Worm (Caenorhabditis elegans) whole organism, L1 larva: ENCODE measurements around the gene msp-113.

ENCODE experiments used
- F16B12.6 ChIP-seq: fragments of 150-350 bp; optimal IDR thresholded peaks from 2 replicates; lab custom pipeline; 2014; ENCODE audit warnings: missing biosample characterization, missing genetic modification characterization
- blmp-1 ChIP-seq: fragments of 150-350 bp; optimal IDR thresholded peaks from 2 replicates; lab custom pipeline; 2014; ENCODE audit warnings: missing biosample characterization, missing genetic modification characterization
- ceh-8 ChIP-seq: fragments of 200-800 bp; sonication (Bioruptor generic); optimal IDR thresholded peaks from 2 replicates; lab custom pipeline; 2018; ENCODE audit warnings: mild to moderate bottlenecking, missing genetic modification characterization, moderate library complexity, missing compliant biosample characterization
- ceh-82 ChIP-seq, 3 experiments: fragments of 150-350 bp in 1 of 3; sonication (generic microtip) in 2 of 3; optimal IDR thresholded peaks; 2 replicates each; lab custom pipeline; 2014 to 2017; ENCODE audit warnings: missing biosample characterization in 3 of 3, missing genetic modification characterization in 3 of 3
- ceh-88 ChIP-seq: fragments of 200-800 bp; sonication (Bioruptor generic); IDR thresholded peaks from 2 replicates; pipeline ENCODE4 v1.3.6; 2022; ENCODE audit warnings: missing genetic modification characterization, missing compliant biosample characterization
- ceh-90 ChIP-seq: sonication (generic microtip); optimal IDR thresholded peaks from 2 replicates; lab custom pipeline; 2016; ENCODE audit warnings: missing genetic modification characterization, missing compliant biosample characterization
- ces-1 ChIP-seq: fragments of 150-350 bp; optimal IDR thresholded peaks from 2 replicates; lab custom pipeline; 2014; ENCODE audit warnings: missing biosample characterization, missing genetic modification reagents, missing genetic modification characterization
- dpl-1 ChIP-seq, 3 experiments: fragments of 150-350 bp in 2 of 3; sonication (generic microtip) in 1 of 3; optimal IDR thresholded peaks; 2 replicates each; lab custom pipeline; 2014 to 2017; ENCODE audit warnings: missing biosample characterization in 3 of 3, missing genetic modification characterization in 3 of 3, missing genetic modification reagents in 3 of 3
- efl-1 ChIP-seq, 4 experiments: fragments of 150-350 bp; optimal IDR thresholded peaks in 3 of 4; peaks in 1 of 4; 1 replicate in 1 of 4; 2 replicates in 3 of 4; lab custom pipeline; 2014; ENCODE audit warnings: missing biosample characterization in 2 of 4, missing genetic modification characterization in 2 of 4, missing genetic modification reagents in 2 of 4
- efl-3 ChIP-seq: fragments of 200-800 bp; sonication (Bioruptor generic); optimal IDR thresholded peaks from 2 replicates; lab custom pipeline; 2018; ENCODE audit warnings: mild to moderate bottlenecking, missing genetic modification characterization, missing compliant biosample characterization
- egl-13 ChIP-seq: sonication (generic microtip); optimal IDR thresholded peaks from 2 replicates; lab custom pipeline; 2016; ENCODE audit warnings: missing genotype, missing genetic modification reagents, missing genetic modification characterization, missing compliant biosample characterization
- grh-1 ChIP-seq: fragments of 200-800 bp; sonication (Bioruptor generic); IDR thresholded peaks from 2 replicates; pipeline ENCODE4 v1.3.6; 2022; ENCODE audit warnings: missing genetic modification reagents, missing genetic modification characterization, missing compliant biosample characterization
- hlh-17 ChIP-seq: fragments of 200-800 bp; sonication (Bioruptor generic); optimal IDR thresholded peaks from 2 replicates; lab custom pipeline; 2018; ENCODE audit warnings: missing genetic modification characterization, mild to moderate bottlenecking, missing compliant biosample characterization, moderate library complexity, borderline replicate concordance
- hlh-4 ChIP-seq: sonication (generic microtip); optimal IDR thresholded peaks from 2 replicates; lab custom pipeline; 2016; ENCODE audit warnings: mild to moderate bottlenecking, missing genetic modification characterization, missing compliant biosample characterization
- hpl-2 ChIP-seq: fragments of 150-350 bp; optimal IDR thresholded peaks from 2 replicates; lab custom pipeline; 2014; ENCODE audit warnings: missing biosample characterization, missing genetic modification reagents, missing genetic modification characterization
- lin-13 ChIP-seq: fragments of 150-350 bp; optimal IDR thresholded peaks from 2 replicates; lab custom pipeline; 2014; ENCODE audit warnings: missing biosample characterization, missing genetic modification reagents, missing genetic modification characterization
- lin-15B ChIP-seq: fragments of 150-350 bp; sonication (generic microtip); optimal IDR thresholded peaks from 3 replicates; lab custom pipeline; 2014; ENCODE audit warnings: missing biosample characterization, missing genetic modification characterization
- lin-35 ChIP-seq, 2 experiments: fragments of 150-350 bp; optimal IDR thresholded peaks; 2 replicates each; lab custom pipeline; 2014; ENCODE audit warnings: missing biosample characterization in 2 of 2, missing genetic modification characterization in 2 of 2, missing genetic modification reagents in 2 of 2
- lin-39 ChIP-seq: fragments of 150-350 bp; optimal IDR thresholded peaks from 2 replicates; lab custom pipeline; 2014; ENCODE audit warnings: missing biosample characterization, missing genetic modification reagents, missing genetic modification characterization
- nhr-11 ChIP-seq: fragments of 150-350 bp; optimal IDR thresholded peaks from 2 replicates; lab custom pipeline; 2014; ENCODE audit warnings: missing biosample characterization, missing genetic modification characterization
- nhr-12 ChIP-seq: sonication (generic microtip); optimal IDR thresholded peaks from 2 replicates; lab custom pipeline; 2017; ENCODE audit warnings: missing biosample characterization, missing genetic modification characterization
- nhr-28 ChIP-seq: fragments of 150-350 bp; optimal IDR thresholded peaks from 2 replicates; lab custom pipeline; 2014; ENCODE audit warnings: missing biosample characterization, missing genetic modification characterization
- nhr-77 ChIP-seq: fragments of 150-350 bp; optimal IDR thresholded peaks from 2 replicates; lab custom pipeline; 2014; ENCODE audit warnings: missing biosample characterization, missing genetic modification characterization
- nhr-84 ChIP-seq: sonication (generic microtip); optimal IDR thresholded peaks from 2 replicates; lab custom pipeline; 2017; ENCODE audit warnings: missing biosample characterization, missing genetic modification characterization
- pag-3 ChIP-seq: sonication (generic microtip); optimal IDR thresholded peaks from 2 replicates; lab custom pipeline; 2017; ENCODE audit warnings: missing genetic modification characterization, mild to moderate bottlenecking, missing compliant biosample characterization, antibody characterized with exemption, borderline replicate concordance; ENCODE audit not compliant: insufficient read depth
- pax-3 ChIP-seq: fragments of 200-800 bp; sonication (Bioruptor generic); optimal IDR thresholded peaks from 2 replicates; lab custom pipeline; 2018; ENCODE audit warnings: mild to moderate bottlenecking, missing genetic modification characterization, moderate library complexity, missing compliant biosample characterization
- rnt-1 ChIP-seq: sonication (generic microtip); optimal IDR thresholded peaks from 2 replicates; lab custom pipeline; 2016; ENCODE audit warnings: mild to moderate bottlenecking, missing genetic modification characterization, moderate library complexity, missing compliant biosample characterization
- skn-1 ChIP-seq: fragments of 150-350 bp; optimal IDR thresholded peaks from 2 replicates; lab custom pipeline; 2014; ENCODE audit warnings: missing biosample characterization, missing genetic modification characterization
- tbx-2 ChIP-seq: sonication (generic microtip); optimal IDR thresholded peaks from 2 replicates; lab custom pipeline; 2016; ENCODE audit warnings: missing genetic modification characterization, missing compliant biosample characterization
- tlp-1 ChIP-seq: fragments of 150-350 bp; optimal IDR thresholded peaks from 2 replicates; lab custom pipeline; 2014; ENCODE audit warnings: missing biosample characterization, missing genetic modification characterization
- unc-30 ChIP-seq: sonication (generic microtip); optimal IDR thresholded peaks from 2 replicates; lab custom pipeline; 2017; ENCODE audit warnings: missing biosample characterization, missing genetic modification characterization
- unc-98 ChIP-seq: fragments of 200-800 bp; sonication (Bioruptor generic); IDR thresholded peaks from 2 replicates; pipeline ENCODE4 v1.3.6; 2022; ENCODE audit warnings: missing genetic modification characterization, missing compliant biosample characterization
- vab-15 ChIP-seq: sonication (generic microtip); optimal IDR thresholded peaks from 2 replicates; lab custom pipeline; 2017; ENCODE audit warnings: missing genotype, mild to moderate bottlenecking, missing genetic modification characterization, missing compliant biosample characterization

msp-113 gene

DNA sequence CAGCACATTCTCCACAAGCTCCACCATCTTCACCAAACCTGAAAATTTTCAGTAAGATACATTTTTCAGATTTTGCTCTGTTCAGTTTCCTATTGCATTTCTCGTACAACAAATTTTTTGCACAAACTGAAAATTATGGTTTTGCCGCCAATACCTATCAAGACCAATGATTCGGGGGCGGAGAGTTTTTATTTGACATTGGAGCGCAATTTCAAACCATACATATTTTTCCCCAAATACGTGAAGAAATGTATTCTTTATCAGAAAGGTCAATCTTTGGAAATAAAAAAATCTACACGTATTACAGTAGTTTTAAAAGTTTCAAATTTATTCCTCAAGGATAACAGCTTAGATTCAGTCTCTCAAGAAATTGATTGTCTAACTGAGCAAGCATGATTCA lies 31.3 kb upstream of the msp-113 start, which contains the start of gene F36H12.5:
TSS of gene F36H12.5 (plus strand) at position 301 of the 400 bp plus-strand sequence.
- TF ChIP-seq lin-35 (GFP tag; optimal IDR thresholded peaks at IDR 0.05; lab: Kevin White, UChicago) (no peak), rnt-1 (tag; lab: Kevin White, UChicago) (no peak), hlh-17 (GFP tag; lab: Kevin White, UChicago) (no peak), lin-15B (tag; lab: Kevin White, UChicago) (no peak), tbx-2 (tag; lab: Kevin White, UChicago) (no peak)

DNA sequence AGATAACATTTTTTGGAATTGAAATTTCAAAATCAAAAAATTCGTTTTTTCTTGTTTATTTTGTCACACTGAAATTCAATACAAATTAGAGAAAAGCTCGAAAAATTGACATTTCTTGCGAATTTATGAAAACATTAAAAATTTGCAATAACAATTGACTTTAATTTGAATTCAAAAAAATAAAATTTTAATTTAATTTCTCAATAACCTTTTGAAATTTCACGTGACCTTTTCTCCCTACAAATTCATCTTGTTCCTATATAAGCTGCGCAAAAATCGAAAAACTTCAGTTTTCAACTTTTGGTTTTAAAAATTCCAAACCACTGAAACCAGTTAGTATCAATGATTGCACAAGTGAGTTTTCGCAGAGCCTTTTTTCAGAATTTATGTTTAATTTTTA lies 29.0 kb upstream of the msp-113 start, which contains the start of gene F36H12.4:
TSS of gene F36H12.4 (plus strand) at position 301 of the 400 bp plus-strand sequence.
- TF ChIP-seq efl-1 (optimal IDR thresholded peaks at IDR 0.05; lab: Kevin White, UChicago) (no peak), efl-1 (GFP tag; optimal IDR thresholded peaks at IDR 0.05 in 1 of 2; lab: Kevin White, UChicago) (peak in 1 of 2 experiments; percentile 74), efl-3 (GFP tag; lab: Kevin White, UChicago) (no peak)
- TF ChIP-seq, all 84 proteins: peak for 1

DNA sequence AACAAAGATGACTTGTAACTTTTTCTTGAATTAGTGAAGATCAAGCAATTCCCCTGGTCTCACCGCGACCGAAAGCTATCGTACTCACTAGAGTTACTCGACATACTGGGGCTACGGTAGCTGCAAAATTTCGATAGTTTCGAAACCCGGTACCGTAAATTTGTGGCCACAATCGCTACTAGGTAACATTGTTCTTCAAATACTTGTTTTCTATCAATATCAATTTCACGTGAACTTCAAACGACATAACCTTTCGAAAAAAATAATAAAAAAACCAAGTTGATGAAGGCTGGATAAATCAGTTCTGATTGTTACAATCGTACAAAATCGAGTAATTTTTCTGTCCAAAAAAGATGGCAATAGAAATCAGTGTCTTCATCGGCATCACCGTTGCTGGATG lies 25.2 kb upstream of the msp-113 start, which contains the start of gene F36H12.3:
TSS of gene F36H12.3 (plus strand) at position 301 of the 400 bp plus-strand sequence.
- TF ChIP-seq nhr-77 (tag; lab: Kevin White, UChicago) (no peak), vab-15 (tag; lab: Kevin White, UChicago) (no peak), ceh-82 (tag; optimal IDR thresholded peaks at IDR 0.05; lab: Kevin White, UChicago) (no peak), efl-1 (optimal IDR thresholded peaks at IDR 0.05; lab: Kevin White, UChicago) (no peak), efl-1 (GFP tag; optimal IDR thresholded peaks at IDR 0.05 in 1 of 2; lab: Kevin White, UChicago) (no peak), pax-3 (no peak), nhr-28 (no peak), blmp-1 (tag; lab: Kevin White, UChicago) (no peak), nhr-84 (tag; lab: Kevin White, UChicago) (no peak), unc-98 (GFP tag; lab: Robert Waterston, UW) (no peak), ces-1 (GFP tag; lab: Kevin White, UChicago) (no peak), pag-3 (tag; lab: Kevin White, UChicago) (no peak), hpl-2 (GFP tag; lab: Kevin White, UChicago) (no peak), hlh-17 (GFP tag; lab: Kevin White, UChicago) (no peak), lin-39 (tag; lab: Kevin White, UChicago) (no peak)

DNA sequence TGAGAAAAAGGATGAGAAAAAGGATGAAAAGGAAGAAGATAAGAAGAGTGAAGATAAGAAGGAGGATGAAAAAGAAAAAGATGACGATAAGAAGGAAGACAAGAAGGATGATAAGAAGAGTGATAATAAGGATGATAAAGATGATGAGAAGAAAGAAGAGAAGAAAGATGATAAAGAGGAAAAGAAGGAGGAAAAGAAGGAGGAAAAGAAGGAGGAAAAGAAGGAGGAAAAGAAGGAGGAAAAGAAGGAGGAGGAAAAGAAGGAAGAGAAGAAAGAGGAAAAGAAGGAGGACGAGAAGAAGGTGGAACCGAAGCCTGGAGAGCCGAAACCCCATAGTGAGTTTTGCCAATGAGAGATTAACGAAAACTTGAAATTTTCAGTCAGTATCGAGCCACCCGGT lies 24.4 kb upstream of the msp-113 start:
- TF ChIP-seq ceh-8 (GFP tag; lab: Kevin White, UChicago), result no peak
- no peak for TF ChIP-seq skn-1 (tag; lab: Kevin White, UChicago)
- no peak for TF ChIP-seq unc-30 (tag; lab: Kevin White, UChicago)
- no peak for TF ChIP-seq ceh-90
- TF ChIP-seq grh-1 (GFP tag; lab: Robert Waterston, UW), result no peak

DNA sequence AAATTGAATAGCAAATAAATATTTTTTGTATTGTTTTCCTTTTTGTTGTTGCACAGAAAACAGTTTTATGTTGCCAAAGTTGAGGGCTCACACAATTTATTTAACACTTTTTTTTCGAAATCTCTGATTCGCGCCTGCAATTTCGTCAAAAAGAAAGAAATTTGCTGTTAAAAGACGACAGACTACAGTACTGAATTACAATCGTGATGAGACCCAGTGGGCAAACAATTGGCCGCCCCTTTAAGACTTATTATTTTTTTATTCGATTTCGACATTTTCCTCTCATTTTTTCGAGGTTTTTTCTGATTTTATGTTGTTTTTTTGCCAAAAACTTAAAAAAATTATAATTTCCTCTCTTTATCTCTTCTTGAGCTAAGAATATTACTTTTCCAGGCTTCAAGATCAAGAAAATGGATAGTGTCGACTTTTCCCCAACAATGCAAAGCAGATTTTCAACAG lies 23.6 kb upstream of the msp-113 start, which contains the start of gene slfl-4:
TSS of gene slfl-4 (plus strand) at position 409 of the 459 bp plus-strand sequence.
- TF ChIP-seq ceh-88 (GFP tag; lab: Robert Waterston, UW) (no peak), tlp-1 (tag; lab: Kevin White, UChicago) (no peak), ces-1 (GFP tag; lab: Kevin White, UChicago) (no peak), lin-13 (GFP tag; lab: Kevin White, UChicago) (no peak), nhr-28 (no peak), nhr-11 (no peak), egl-13 (no peak), F16B12.6 (tag; lab: Kevin White, UChicago) (no peak), dpl-1 (GFP tag; optimal IDR thresholded peaks at IDR 0.05; lab: Kevin White, UChicago) (no peak), hlh-4 (no peak), efl-1 (optimal IDR thresholded peaks at IDR 0.05; lab: Kevin White, UChicago) (no peak), efl-1 (GFP tag; optimal IDR thresholded peaks at IDR 0.05 in 1 of 2; lab: Kevin White, UChicago) (no peak), nhr-12 (tag; lab: Kevin White, UChicago) (no peak), lin-35 (GFP tag; optimal IDR thresholded peaks at IDR 0.05; lab: Kevin White, UChicago) (no peak), grh-1 (GFP tag; lab: Robert Waterston, UW) (no peak)
- TF ChIP-seq, all 84 proteins: peak for 0
